Fruit fly (Drosophila melanogaster): ENCODE results near the gene haf.

The haf gene

dm6 chr2L:1579800-1580199 is 24.9 kb downstream of the haf start:
- TF ChIP-seq CG8478 (optimal IDR thresholded peaks at IDR 0.05) (no peak), CTCF (optimal IDR thresholded peaks at IDR 0.05) (no peak)

dm6 chr2L:1587055-1587454 is 32.1 kb downstream of the haf start, which contains the start of gene nis:
Gene nis, minus strand, starts transcription at chr2L:1587155.
- TF ChIP-seq CTCF (optimal IDR thresholded peaks at IDR 0.05) (no peak), CG8478 (optimal IDR thresholded peaks at IDR 0.05) (no peak)

- no peak for TF ChIP-seq CG8478 (optimal IDR thresholded peaks at IDR 0.05)
Observed at dm6 chr2L:1590167-1590566, 35.2 kb downstream of the haf start.

- TF ChIP-seq CTCF (optimal IDR thresholded peaks at IDR 0.05), result no peak
- TF ChIP-seq CG8478 (optimal IDR thresholded peaks at IDR 0.05), result no peak
Observed at dm6 chr2L:1596693-1597092, 41.8 kb downstream of the haf start.

- TF ChIP-seq CTCF (optimal IDR thresholded peaks at IDR 0.05) (no peak), CG8478 (optimal IDR thresholded peaks at IDR 0.05) (no peak)
Observed at dm6 chr2L:1603847-1604246, 48.9 kb downstream of the haf start.

dm6 chr2L:1606758-1607157 is 51.8 kb downstream of the haf start:
- TF ChIP-seq CTCF (optimal IDR thresholded peaks at IDR 0.05), result no peak
- TF ChIP-seq CG8478 (optimal IDR thresholded peaks at IDR 0.05), result no peak

dm6 chr2L:1611122-1611521 is 56.2 kb downstream of the haf start, which contains the start of the genes Rab3GAP1 and CG14352:
Gene Rab3GAP1, minus strand, starts transcription at chr2L:1611157.
Gene CG14352, plus strand, starts transcription at chr2L:1611410.
- no peak for TF ChIP-seq CG8478 (optimal IDR thresholded peaks at IDR 0.05)
- no peak for TF ChIP-seq CTCF (optimal IDR thresholded peaks at IDR 0.05)

dm6 chr2L:1613748-1614365 is 58.9 kb downstream of the haf start, which contains the start of gene RFeSP:
Gene RFeSP, minus strand, starts transcription at chr2L:1614160.
- TF ChIP-seq CG8478 (optimal IDR thresholded peaks at IDR 0.05) (no peak), CTCF (optimal IDR thresholded peaks at IDR 0.05) (peak; percentile 34 to 60)

dm6 chr2L:1615753-1616152 is 60.8 kb downstream of the haf start:
- no peak for TF ChIP-seq CTCF (optimal IDR thresholded peaks at IDR 0.05)

- TF ChIP-seq CG8478 (optimal IDR thresholded peaks at IDR 0.05) (no peak), CTCF (optimal IDR thresholded peaks at IDR 0.05) (no peak)
Observed at dm6 chr2L:1617712-1618111, 62.8 kb downstream of the haf start.

dm6 chr2L:1618696-1619095 is 63.8 kb downstream of the haf start:
- TF ChIP-seq CTCF (optimal IDR thresholded peaks at IDR 0.05) (no peak), CG8478 (optimal IDR thresholded peaks at IDR 0.05) (no peak)

- TF ChIP-seq CG8478 (optimal IDR thresholded peaks at IDR 0.05), result no peak
- TF ChIP-seq CTCF (optimal IDR thresholded peaks at IDR 0.05), result no peak
Observed at dm6 chr2L:1619191-1619590, 64.3 kb downstream of the haf start.

dm6 chr2L:1620797-1621196 is 65.9 kb downstream of the haf start:
- TF ChIP-seq CTCF (optimal IDR thresholded peaks at IDR 0.05) (no peak), CG8478 (optimal IDR thresholded peaks at IDR 0.05) (no peak)

dm6 chr2L:1624750-1625149 is 69.8 kb downstream of the haf start:
- TF ChIP-seq CG8478 (optimal IDR thresholded peaks at IDR 0.05) (no peak), CTCF (optimal IDR thresholded peaks at IDR 0.05) (no peak)

- TF ChIP-seq CTCF (optimal IDR thresholded peaks at IDR 0.05) (no peak), CG8478 (optimal IDR thresholded peaks at IDR 0.05) (no peak)
Observed at dm6 chr2L:1627824-1628501, 73.0 kb downstream of the haf start.

- TF ChIP-seq CTCF (optimal IDR thresholded peaks at IDR 0.05) (no peak), CG8478 (optimal IDR thresholded peaks at IDR 0.05) (no peak)
Observed at dm6 chr2L:1628502-1628864, 73.6 kb downstream of the haf start.

Data from S2 (cell line).